Fruit fly (Drosophila melanogaster): ENCODE results near the gene Tet.

The Tet gene

DNA sequence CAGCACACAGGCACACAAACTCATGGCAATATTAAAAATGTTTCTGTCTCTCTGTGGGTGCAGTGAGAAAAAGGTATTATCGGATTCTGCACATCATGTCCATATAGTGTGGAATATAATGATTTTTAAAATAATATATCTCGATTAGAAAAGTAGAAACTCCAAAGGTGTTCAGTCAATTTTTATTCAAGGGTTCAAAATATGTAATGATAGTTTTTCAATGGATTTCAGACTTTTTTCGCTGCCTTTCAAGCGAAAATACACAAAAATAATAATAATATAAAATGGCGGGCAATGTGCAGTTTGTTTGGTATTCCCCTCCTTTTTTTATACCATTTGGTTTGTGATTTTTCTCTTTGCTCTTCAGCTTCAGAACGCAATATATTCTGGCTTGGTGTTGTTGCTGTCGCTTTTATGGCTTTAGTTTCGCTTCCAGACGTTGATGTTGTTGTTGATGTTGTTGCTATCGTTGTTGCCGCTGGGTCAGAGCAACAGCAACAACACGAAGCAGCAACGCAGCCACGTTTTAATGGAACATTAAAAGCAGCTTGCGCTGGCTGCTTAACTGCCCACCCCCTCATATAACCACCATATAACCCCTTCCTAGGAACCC, 40.7 kb downstream of the Tet start:
- TF ChIP-seq psq (optimal IDR thresholded peaks at IDR 0.05) (no peak), insv (optimal IDR thresholded peaks at IDR 0.05) (no peak), Myc (optimal IDR thresholded peaks at IDR 0.05) (no peak), ttk (optimal IDR thresholded peaks at IDR 0.05) (no peak), h (optimal IDR thresholded peaks at IDR 0.05) (no peak), Sin3A (optimal IDR thresholded peaks at IDR 0.05) (no peak)

DNA sequence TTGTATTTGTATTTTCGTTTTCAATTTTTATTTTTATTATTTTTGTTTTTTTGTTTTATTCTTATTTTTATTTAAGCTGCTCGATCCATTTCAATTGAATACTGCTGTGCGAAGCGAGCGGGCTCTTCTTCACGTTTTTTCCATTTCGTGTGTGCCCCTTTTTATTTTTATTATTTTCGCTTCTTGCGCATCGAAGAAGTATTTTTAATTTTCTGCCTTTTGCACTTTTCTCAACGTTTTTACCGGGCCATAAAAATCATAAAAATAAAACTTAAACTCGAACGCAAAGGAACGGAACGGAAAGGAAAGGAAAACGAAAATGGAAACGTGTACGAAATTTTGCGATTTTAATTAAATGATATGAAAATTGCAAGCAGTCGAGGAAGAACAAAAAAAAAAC, 41.5 kb downstream of the Tet start:
- TF ChIP-seq ttk (optimal IDR thresholded peaks at IDR 0.05), result no peak
- TF ChIP-seq Sin3A (optimal IDR thresholded peaks at IDR 0.05), result no peak
- no peak for TF ChIP-seq Myc (optimal IDR thresholded peaks at IDR 0.05)
- no peak for TF ChIP-seq h (optimal IDR thresholded peaks at IDR 0.05)
- no peak for TF ChIP-seq insv (optimal IDR thresholded peaks at IDR 0.05)

DNA sequence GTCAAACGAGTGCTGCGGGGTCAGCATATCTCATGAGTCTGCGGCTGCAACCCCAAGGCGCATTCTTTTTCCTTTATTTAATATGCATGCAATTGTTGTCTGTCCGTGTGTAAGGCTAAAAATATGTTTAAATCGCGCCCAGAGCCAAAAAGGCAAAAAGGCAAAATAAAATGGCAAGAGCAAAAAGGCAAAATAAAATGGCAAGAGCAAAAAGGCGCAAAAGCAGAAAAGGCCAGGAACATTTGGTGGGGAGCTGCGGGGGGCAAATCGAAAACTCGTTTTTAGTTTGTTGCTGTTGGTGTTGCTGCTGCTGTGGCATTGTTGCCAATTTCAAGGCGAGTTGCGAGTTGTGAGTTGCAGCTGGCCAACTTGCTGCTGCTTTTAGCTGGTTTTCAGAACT, 43.2 kb downstream of the Tet start:
- no peak for TF ChIP-seq insv (optimal IDR thresholded peaks at IDR 0.05)
- no peak for TF ChIP-seq Sin3A (optimal IDR thresholded peaks at IDR 0.05)
- TF ChIP-seq ttk (optimal IDR thresholded peaks at IDR 0.05), result no peak

- TF ChIP-seq ttk (optimal IDR thresholded peaks at IDR 0.05) (no peak), insv (optimal IDR thresholded peaks at IDR 0.05) (no peak), h (optimal IDR thresholded peaks at IDR 0.05) (no peak), Myc (optimal IDR thresholded peaks at IDR 0.05) (no peak), Sin3A (optimal IDR thresholded peaks at IDR 0.05) (no peak), psq (optimal IDR thresholded peaks at IDR 0.05) (no peak)
These were observed 44.0 kb downstream of the Tet start for dm6 chr3L:2834980-2835379.

DNA sequence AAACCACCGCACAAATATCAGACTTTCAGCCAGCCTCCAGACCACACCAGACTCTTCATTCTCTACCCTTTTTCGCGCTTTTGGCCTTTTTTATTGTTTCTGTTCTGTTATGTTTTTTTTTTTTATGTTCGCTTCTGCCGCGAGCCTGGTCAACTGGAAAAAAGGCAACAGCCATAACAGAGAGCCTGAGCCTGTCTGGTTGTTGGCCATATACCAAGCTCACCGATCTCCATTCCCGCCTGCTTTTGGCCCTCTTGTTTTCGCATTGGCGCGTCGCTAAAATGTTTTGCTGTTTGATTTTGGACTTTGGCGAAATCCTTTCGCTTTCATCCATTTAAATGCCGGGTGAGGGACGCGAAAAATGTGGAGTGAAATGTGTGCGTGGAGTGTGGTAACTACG, 45.3 kb downstream of the Tet start:
- TF ChIP-seq Myc (optimal IDR thresholded peaks at IDR 0.05), result no peak
- no peak for TF ChIP-seq psq (optimal IDR thresholded peaks at IDR 0.05)
- TF ChIP-seq insv (optimal IDR thresholded peaks at IDR 0.05), result no peak
- TF ChIP-seq Sin3A (optimal IDR thresholded peaks at IDR 0.05), result no peak
- no peak for TF ChIP-seq h (optimal IDR thresholded peaks at IDR 0.05)
- no peak for TF ChIP-seq ttk (optimal IDR thresholded peaks at IDR 0.05)

DNA sequence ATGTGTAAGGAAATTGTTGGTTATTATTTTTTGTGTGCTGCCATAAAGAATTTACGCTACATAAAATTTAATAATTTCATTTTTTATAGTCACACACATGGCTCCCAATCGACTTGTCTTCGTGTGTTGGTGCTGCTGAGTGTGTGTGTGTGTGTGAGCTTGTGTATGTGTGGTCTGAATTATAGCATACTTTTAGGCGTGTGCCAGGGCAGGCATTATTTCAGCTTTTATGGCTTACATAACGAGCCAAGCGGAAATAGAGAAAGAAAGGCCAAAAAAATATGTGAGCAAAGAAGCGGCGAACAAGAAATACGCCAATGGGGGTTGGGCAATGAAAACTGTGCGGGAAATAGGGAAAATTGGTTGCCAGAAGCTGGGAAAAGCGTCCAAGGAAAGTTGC, 46.7 kb downstream of the Tet start:
- TF ChIP-seq ttk (optimal IDR thresholded peaks at IDR 0.05), result no peak
- TF ChIP-seq insv (optimal IDR thresholded peaks at IDR 0.05), result no peak
- no peak for TF ChIP-seq Sin3A (optimal IDR thresholded peaks at IDR 0.05)
- TF ChIP-seq psq (optimal IDR thresholded peaks at IDR 0.05), result no peak
- no peak for TF ChIP-seq h (optimal IDR thresholded peaks at IDR 0.05)
- no peak for TF ChIP-seq Myc (optimal IDR thresholded peaks at IDR 0.05)

DNA sequence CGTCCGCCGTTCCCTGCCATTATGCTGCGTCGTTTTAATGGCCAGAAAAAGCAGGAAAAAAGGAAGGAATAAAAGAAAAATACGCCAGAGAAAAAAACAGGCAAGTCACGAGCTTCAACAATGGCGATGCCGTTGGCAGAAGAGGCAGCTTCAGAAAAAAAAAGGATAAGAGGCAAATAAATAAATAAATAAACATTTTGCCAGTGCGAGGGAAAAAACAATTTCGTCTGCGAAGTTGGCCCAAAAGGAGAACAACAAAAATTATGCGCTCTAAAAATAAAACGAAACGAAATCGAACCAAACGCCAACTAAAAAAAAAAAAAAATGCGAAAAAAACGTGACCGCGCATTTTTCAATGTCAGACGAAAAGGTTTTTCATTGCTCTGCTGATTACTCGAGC, 47.2 kb downstream of the Tet start:
- no peak for TF ChIP-seq psq (optimal IDR thresholded peaks at IDR 0.05)
- TF ChIP-seq Myc (optimal IDR thresholded peaks at IDR 0.05), result no peak
- no peak for TF ChIP-seq Sin3A (optimal IDR thresholded peaks at IDR 0.05)
- no peak for TF ChIP-seq h (optimal IDR thresholded peaks at IDR 0.05)
- TF ChIP-seq insv (optimal IDR thresholded peaks at IDR 0.05), result no peak
- TF ChIP-seq ttk (optimal IDR thresholded peaks at IDR 0.05), result no peak

- TF ChIP-seq Sin3A (optimal IDR thresholded peaks at IDR 0.05), result no peak
- TF ChIP-seq Myc (optimal IDR thresholded peaks at IDR 0.05), result no peak
- no peak for TF ChIP-seq h (optimal IDR thresholded peaks at IDR 0.05)
- TF ChIP-seq ttk (optimal IDR thresholded peaks at IDR 0.05), result no peak
- no peak for TF ChIP-seq psq (optimal IDR thresholded peaks at IDR 0.05)
These were observed 47.8 kb downstream of the Tet start for dm6 chr3L:2831157-2831556.

- TF ChIP-seq insv (optimal IDR thresholded peaks at IDR 0.05) (no peak), ttk (optimal IDR thresholded peaks at IDR 0.05) (no peak), Sin3A (optimal IDR thresholded peaks at IDR 0.05) (no peak), psq (optimal IDR thresholded peaks at IDR 0.05) (no peak), h (optimal IDR thresholded peaks at IDR 0.05) (no peak), Myc (optimal IDR thresholded peaks at IDR 0.05) (no peak)
These were observed 49.0 kb downstream of the Tet start for dm6 chr3L:2829916-2830315.

DNA sequence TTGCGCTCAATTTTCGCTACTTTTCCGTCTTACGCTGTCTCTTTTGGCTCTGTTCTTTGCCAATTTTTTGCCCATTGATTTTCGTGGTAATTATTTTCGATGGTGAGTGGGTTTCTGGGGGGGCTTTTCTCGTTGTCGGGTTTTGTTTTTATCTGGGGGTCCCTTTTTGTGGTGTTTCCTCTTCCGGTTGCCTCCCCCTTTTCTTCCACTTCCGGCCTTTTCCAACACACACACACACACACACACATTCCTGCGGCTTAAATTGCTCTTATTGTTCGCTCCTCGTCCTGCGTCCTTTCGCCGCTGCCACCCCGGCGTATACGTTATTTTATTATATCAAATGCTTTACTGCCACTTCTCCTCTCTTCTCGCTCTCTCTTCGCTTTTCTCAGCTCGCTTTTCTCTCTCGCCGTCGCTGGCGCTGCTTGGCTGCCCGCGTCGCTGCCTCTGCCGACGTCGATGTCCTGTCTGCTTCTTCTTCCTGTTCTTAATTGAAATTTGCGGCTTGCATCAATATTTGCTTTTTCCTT, 50.3 kb downstream of the Tet start:
- no peak for TF ChIP-seq Myc (optimal IDR thresholded peaks at IDR 0.05)
- no peak for TF ChIP-seq insv (optimal IDR thresholded peaks at IDR 0.05)
- TF ChIP-seq Sin3A (optimal IDR thresholded peaks at IDR 0.05), result no peak
- TF ChIP-seq h (optimal IDR thresholded peaks at IDR 0.05), result no peak
- no peak for TF ChIP-seq ttk (optimal IDR thresholded peaks at IDR 0.05)
- no peak for TF ChIP-seq psq (optimal IDR thresholded peaks at IDR 0.05)

dm6 chr3L:2828163-2828562, 50.8 kb downstream of the Tet start:
- no peak for TF ChIP-seq Myc (optimal IDR thresholded peaks at IDR 0.05)
- TF ChIP-seq ttk (optimal IDR thresholded peaks at IDR 0.05), result no peak
- no peak for TF ChIP-seq psq (optimal IDR thresholded peaks at IDR 0.05)
- no peak for TF ChIP-seq insv (optimal IDR thresholded peaks at IDR 0.05)
- TF ChIP-seq h (optimal IDR thresholded peaks at IDR 0.05), result no peak
- TF ChIP-seq Sin3A (optimal IDR thresholded peaks at IDR 0.05), result no peak

dm6 chr3L:2825377-2825776, 53.6 kb downstream of the Tet start:
- TF ChIP-seq h (optimal IDR thresholded peaks at IDR 0.05) (no peak), Myc (optimal IDR thresholded peaks at IDR 0.05) (no peak), ttk (optimal IDR thresholded peaks at IDR 0.05) (no peak), psq (optimal IDR thresholded peaks at IDR 0.05) (no peak), insv (optimal IDR thresholded peaks at IDR 0.05) (no peak), Sin3A (optimal IDR thresholded peaks at IDR 0.05) (no peak)

DNA sequence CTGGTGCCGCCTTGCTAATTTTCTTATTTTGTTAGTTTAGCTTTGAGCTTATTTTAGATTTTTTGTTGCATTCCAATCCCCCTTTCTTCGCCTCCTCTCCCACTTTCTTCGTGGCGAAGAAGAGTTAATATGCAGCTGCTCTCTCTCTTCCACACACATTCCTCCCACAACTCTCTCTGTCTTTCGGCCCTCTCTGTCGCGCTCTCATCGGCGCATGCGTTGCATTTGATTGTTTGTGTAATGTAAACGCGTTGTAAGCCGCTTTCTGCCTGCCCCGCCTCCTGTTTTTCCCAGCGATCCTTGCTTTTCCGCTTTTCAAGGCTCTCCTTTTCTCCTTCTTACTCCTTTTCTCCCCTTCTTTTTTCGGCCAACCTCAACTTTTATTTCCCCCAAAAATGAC, 54.2 kb downstream of the Tet start:
- TF ChIP-seq psq (optimal IDR thresholded peaks at IDR 0.05), result no peak
- no peak for TF ChIP-seq h (optimal IDR thresholded peaks at IDR 0.05)
- no peak for TF ChIP-seq ttk (optimal IDR thresholded peaks at IDR 0.05)
- no peak for TF ChIP-seq insv (optimal IDR thresholded peaks at IDR 0.05)
- TF ChIP-seq Myc (optimal IDR thresholded peaks at IDR 0.05), result no peak
- TF ChIP-seq Sin3A (optimal IDR thresholded peaks at IDR 0.05), result no peak

Measured in Kc167 (cell line).